Worm (Caenorhabditis elegans) whole organism, young adult: ENCODE measurements around the gene C16C10.9.

ENCODE experiments used
- F10E7.11 ChIP-seq: sonication (generic microtip); optimal IDR thresholded peaks from 2 replicates; lab custom pipeline; 2017; ENCODE audit warnings: mild to moderate bottlenecking, missing genetic modification characterization, moderate library complexity, missing compliant biosample characterization
- ZK185.1 ChIP-seq: sonication (generic microtip); optimal IDR thresholded peaks from 2 replicates; lab custom pipeline; 2016; ENCODE audit warnings: mild to moderate bottlenecking, missing genetic modification characterization, missing compliant biosample characterization; ENCODE audit not compliant: poor library complexity, severe bottlenecking
- attf-6 ChIP-seq: fragments of 200-800 bp; sonication (Bioruptor generic); IDR thresholded peaks from 2 replicates; pipeline ENCODE4 v1.3.6; 2022; ENCODE audit warnings: missing genetic modification reagents, missing genetic modification characterization, missing compliant biosample characterization
- cebp-2 ChIP-seq: fragments of 200-800 bp; sonication (Bioruptor generic); IDR thresholded peaks from 2 replicates; pipeline ENCODE4 v1.3.6; 2022; ENCODE audit warnings: missing genetic modification characterization, missing compliant biosample characterization
- ceh-100 ChIP-seq: fragments of 200-800 bp; sonication (Bioruptor generic); IDR thresholded peaks from 2 replicates; pipeline ENCODE4 v1.3.6; 2022; ENCODE audit warnings: missing genetic modification reagents, missing genetic modification characterization, missing compliant biosample characterization
- let-607 ChIP-seq, 2 experiments: fragments of 200-800 bp in 1 of 2; sonication (Bioruptor generic) in 1 of 2; sonication (generic microtip) in 1 of 2; optimal IDR thresholded peaks; 2 replicates each; lab custom pipeline; 2016 to 2018; ENCODE audit warnings: mild to moderate bottlenecking in 2 of 2, missing compliant biosample characterization in 2 of 2, missing genetic modification characterization in 2 of 2, moderate library complexity in 2 of 2, missing genotype in 1 of 2
- lin-40 ChIP-seq: sonication (generic microtip); optimal IDR thresholded peaks from 2 replicates; lab custom pipeline; 2016; ENCODE audit warnings: missing genetic modification characterization, mild to moderate bottlenecking, missing compliant biosample characterization, missing genotype, missing genetic modification reagents
- madf-10 ChIP-seq: sonication (generic microtip); optimal IDR thresholded peaks from 2 replicates; lab custom pipeline; 2016; ENCODE audit warnings: mild to moderate bottlenecking, missing genetic modification characterization, missing compliant biosample characterization
- nfyb-1 ChIP-seq: fragments of 200-800 bp; sonication (Bioruptor generic); IDR thresholded peaks from 2 replicates; pipeline ENCODE4 v1.3.6; 2022; ENCODE audit warnings: missing genetic modification reagents, missing genetic modification characterization, missing compliant biosample characterization
- pha-4 ChIP-seq: fragments of 150-350 bp; sonication (generic microtip); optimal IDR thresholded peaks from 2 replicates; lab custom pipeline; 2014; ENCODE audit warnings: missing biosample characterization, missing genetic modification reagents, missing genetic modification characterization
- sea-2 ChIP-seq: fragments of 200-800 bp; sonication (Bioruptor generic); IDR thresholded peaks from 2 replicates; pipeline ENCODE4 v1.3.6; 2022; ENCODE audit warnings: missing genetic modification characterization, missing compliant biosample characterization
- unc-130 ChIP-seq: sonication (generic microtip); optimal IDR thresholded peaks from 2 replicates; lab custom pipeline; 2016; ENCODE audit warnings: missing genetic modification reagents, missing genetic modification characterization, missing compliant biosample characterization
- unc-62 ChIP-seq: fragments of 150-350 bp; optimal IDR thresholded peaks from 2 replicates; lab custom pipeline; 2014; ENCODE audit warnings: missing biosample characterization, missing genetic modification reagents, missing genetic modification characterization
- zfh-2 ChIP-seq: fragments of 200-800 bp; sonication (Bioruptor generic); conservative IDR thresholded peaks from 2 replicates; pipeline ENCODE4 v1.3.6; 2022; ENCODE audit warnings: missing genetic modification reagents, missing genetic modification characterization, missing compliant biosample characterization

- TF ChIP-seq sea-2 (no peak), unc-130 (GFP tag; lab: Kevin White, UChicago) (no peak), pha-4 (tag; lab: Kevin White, UChicago) (no peak), lin-40 (tag; lab: Kevin White, UChicago) (no peak), unc-62 (GFP tag; lab: Kevin White, UChicago) (no peak), zfh-2 (GFP tag; lab: Robert Waterston, UW) (no peak), nfyb-1 (GFP tag; lab: Robert Waterston, UW) (no peak), ceh-100 (GFP tag; lab: Robert Waterston, UW) (no peak), cebp-2 (GFP tag; lab: Robert Waterston, UW) (no peak), F10E7.11 (tag; lab: Kevin White, UChicago) (no peak), let-607 (tag; optimal IDR thresholded peaks at IDR 0.05; lab: Kevin White, UChicago) (no peak), attf-6 (GFP tag; lab: Robert Waterston, UW) (no peak), madf-10 (no peak), ZK185.1 (tag; lab: Kevin White, UChicago) (no peak)
Measured at ce11 chrIII:4107227-4107626, 50.0 kb downstream of the C16C10.9 start.
